Fruit fly (Drosophila melanogaster): ENCODE measurements around the gene vrs.

vrs gene

DNA sequence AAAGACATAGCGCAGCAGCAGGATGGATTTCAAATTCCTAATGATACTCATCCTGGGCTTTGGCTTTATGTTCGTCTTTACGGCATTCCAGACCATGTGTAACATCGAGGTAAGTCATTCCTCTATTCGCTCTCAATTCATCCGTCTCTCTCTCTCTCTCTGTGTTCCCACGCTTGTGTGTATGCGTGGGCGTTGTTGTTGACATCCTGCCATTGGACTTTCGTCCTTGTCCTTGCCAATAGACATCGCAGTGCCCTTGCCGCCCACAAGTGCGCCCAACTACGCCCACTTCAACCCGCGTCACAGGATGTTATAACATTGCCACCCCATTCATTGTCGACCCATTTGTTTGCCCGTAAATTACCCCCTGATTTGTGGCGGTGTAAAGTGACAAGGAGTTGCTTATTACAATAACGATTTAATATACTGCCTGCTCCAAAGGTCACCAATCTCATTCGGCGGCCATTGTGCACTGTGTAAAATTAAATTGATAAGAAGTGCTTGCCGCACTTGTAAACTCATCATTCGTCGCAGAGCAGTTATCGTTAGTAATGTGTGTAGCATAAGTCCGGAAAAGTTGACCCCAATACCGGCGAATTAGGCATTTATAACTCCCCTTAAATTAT is 2.3 kb downstream of the vrs start:
- TF ChIP-seq bab2 (GFP tag; optimal IDR thresholded peaks at IDR 0.05) (no peak), lmd (GFP tag; IDR thresholded peaks at IDR 0.05) (no peak), tin (GFP tag; optimal IDR thresholded peaks at IDR 0.05) (no peak), ems (GFP tag; optimal IDR thresholded peaks at IDR 0.05) (no peak), CG3995 (GFP tag; optimal IDR thresholded peaks at IDR 0.05) (no peak), CG30403 (GFP tag; optimal IDR thresholded peaks at IDR 0.05) (no peak), CG2129 (GFP tag; IDR thresholded peaks at IDR 0.05; ENCODE audit: partially characterized antibody) (no peak), CG30431 (GFP tag; optimal IDR thresholded peaks at IDR 0.05) (no peak), sens (GFP tag) (peak; percentile 56), B-H1 (GFP tag; IDR thresholded peaks at IDR 0.05) (no peak), fd64A (GFP tag; optimal IDR thresholded peaks at IDR 0.05) (no peak), pita (GFP tag; optimal IDR thresholded peaks at IDR 0.05) (no peak), aop (GFP tag; IDR thresholded peaks at IDR 0.05) (no peak), nom (GFP tag; optimal IDR thresholded peaks at IDR 0.05) (peak; percentile 60), exex (tag; optimal IDR thresholded peaks at IDR 0.05) (peak; percentile 10), CG13123 (GFP tag; optimal IDR thresholded peaks at IDR 0.05) (no peak), CG10147 (GFP tag; optimal IDR thresholded peaks at IDR 0.05) (no peak), ken (GFP tag; IDR thresholded peaks at IDR 0.05) (no peak), CG11247 (GFP tag; IDR thresholded peaks at IDR 0.05) (no peak), Blimp-1 (GFP tag; optimal IDR thresholded peaks at IDR 0.05) (no peak), stc (GFP tag; IDR thresholded peaks at IDR 0.05) (no peak), ase (GFP tag; IDR thresholded peaks at IDR 0.05) (no peak), CG17385 (GFP tag; optimal IDR thresholded peaks at IDR 0.05) (no peak), CG10959 (GFP tag; IDR thresholded peaks at IDR 0.05) (no peak), NC2α (GFP tag; optimal IDR thresholded peaks at IDR 0.05) (no peak), CG6272 (GFP tag; IDR thresholded peaks at IDR 0.05) (no peak), CG3065 (GFP tag; optimal IDR thresholded peaks at IDR 0.05) (no peak), unc-4 (GFP tag; IDR thresholded peaks at IDR 0.05; ENCODE audit: partially characterized antibody) (no peak), CG5953 (GFP tag; IDR thresholded peaks at IDR 0.05) (0 out of 2 replicates have a peak, but pooled peaks have one; percentile 19), chn (GFP tag; optimal IDR thresholded peaks at IDR 0.05) (peak; percentile 49), Chrac-16 (GFP tag; optimal IDR thresholded peaks at IDR 0.05) (no peak), Side (GFP tag; optimal IDR thresholded peaks at IDR 0.05) (no peak), Scr (GFP tag; IDR thresholded peaks at IDR 0.05; ENCODE audit: partially characterized antibody) (no peak), Opbp (GFP tag; IDR thresholded peaks at IDR 0.05; ENCODE audit: partially characterized antibody) (0 out of 3 replicates have a peak, but pooled peaks have one; percentile 25), kni (GFP tag; optimal IDR thresholded peaks at IDR 0.05) (no peak), Spps (tag; optimal IDR thresholded peaks at IDR 0.05) (no peak), Hr51 (GFP tag; optimal IDR thresholded peaks at IDR 0.05) (no peak), hth (optimal IDR thresholded peaks at IDR 0.05) (no peak), CG33557 (GFP tag; optimal IDR thresholded peaks at IDR 0.05) (no peak), pfk (GFP tag; optimal IDR thresholded peaks at IDR 0.05) (no peak), zfh2 (GFP tag; optimal IDR thresholded peaks at IDR 0.05) (no peak), CG3847 (GFP tag; IDR thresholded peaks at IDR 0.05) (no peak), mirr (GFP tag; optimal IDR thresholded peaks at IDR 0.05) (peak; percentile 55), ttk (GFP tag; IDR thresholded peaks at IDR 0.05) (no peak), CG43689 (GFP tag; IDR thresholded peaks at IDR 0.05) (no peak), CG11456 (GFP tag; IDR thresholded peaks at IDR 0.05) (0 out of 3 replicates have a peak, but pooled peaks have one; percentile 3), MTF-1 (GFP tag; optimal IDR thresholded peaks at IDR 0.05; ENCODE audit: borderline replicate concordance) (no peak), gro (GFP tag; optimal IDR thresholded peaks at IDR 0.05) (no peak), Dip2 (GFP tag; IDR thresholded peaks at IDR 0.05) (no peak), CG5245 (GFP tag; optimal IDR thresholded peaks at IDR 0.05) (no peak), al (GFP tag; IDR thresholded peaks at IDR 0.05) (no peak)
